Fruit fly (Drosophila melanogaster): ENCODE data around the gene CG13375.
A peak's percentile ranks its signal among the peaks of the same experiment; 100 is the strongest.

Gene CG13375

DNA sequence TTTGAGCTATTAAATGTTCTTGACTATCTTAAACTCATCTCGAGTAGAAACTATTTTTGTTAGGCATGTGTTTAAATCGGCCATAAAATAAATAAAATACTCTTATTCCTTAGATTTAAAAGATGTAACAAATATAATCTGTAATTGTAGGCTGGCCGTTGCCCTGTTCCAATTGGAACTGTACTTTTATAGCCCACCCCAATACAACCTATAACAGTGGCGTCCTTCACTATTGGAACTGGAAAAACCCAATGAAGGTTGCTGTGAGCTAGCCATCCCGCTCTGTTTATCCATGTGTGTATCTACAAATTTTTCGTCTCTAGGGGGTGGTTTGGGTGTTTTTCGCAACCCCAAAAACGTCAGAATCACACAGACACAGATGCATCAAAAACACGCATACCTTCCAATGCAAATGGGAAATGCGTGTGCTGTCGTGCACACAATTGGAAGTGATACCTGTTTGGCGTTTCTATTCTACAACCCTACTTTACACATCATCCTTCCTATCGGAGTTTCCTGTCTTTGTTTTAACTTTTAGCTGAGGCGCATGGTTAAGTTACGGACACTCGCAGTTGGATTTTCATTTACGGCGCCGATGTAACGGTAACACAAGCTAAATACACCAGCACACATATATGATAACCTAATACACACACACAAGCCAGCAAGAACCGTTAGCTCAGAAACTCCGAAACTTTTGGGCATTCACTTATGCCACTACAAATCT is 16.2 kb downstream of the CG13375 start (continued):
- TF ChIP-seq CG13894 (tag; optimal IDR thresholded peaks at IDR 0.05) (peak; percentile 30), CG17359 (tag; optimal IDR thresholded peaks at IDR 0.05) (peak; percentile 3), danr (GFP tag; IDR thresholded peaks at IDR 0.05) (no peak), CG6272 (GFP tag; IDR thresholded peaks at IDR 0.05) (no peak), prd (optimal IDR thresholded peaks at IDR 0.05) (no peak), prd (GFP tag; IDR thresholded peaks at IDR 0.05) (no peak), Oli (tag; optimal IDR thresholded peaks at IDR 0.05) (no peak), Neu2 (GFP tag; optimal IDR thresholded peaks at IDR 0.05; ENCODE audit: borderline replicate concordance) (no peak), sd (tag; optimal IDR thresholded peaks at IDR 0.05) (no peak), CG10321 (GFP tag; IDR thresholded peaks at IDR 0.05) (peak; percentile 78), Nf-YB (GFP tag; optimal IDR thresholded peaks at IDR 0.05) (no peak), zen2 (GFP tag; IDR thresholded peaks at IDR 0.05; ENCODE audit: partially characterized antibody) (no peak), CG4707 (GFP tag; optimal IDR thresholded peaks at IDR 0.05) (no peak), ken (GFP tag; IDR thresholded peaks at IDR 0.05) (no peak), Dfd (GFP tag; optimal IDR thresholded peaks at IDR 0.05) (no peak), sima (GFP tag; optimal IDR thresholded peaks at IDR 0.05) (no peak), CG12659 (GFP tag; optimal IDR thresholded peaks at IDR 0.05) (peak; percentile 23), nerfin-2 (GFP tag; IDR thresholded peaks at IDR 0.05; ENCODE audit: partially characterized antibody) (no peak), nerfin-1 (tag; optimal IDR thresholded peaks at IDR 0.05) (no peak), tx (GFP tag; optimal IDR thresholded peaks at IDR 0.05) (no peak), MESR4 (GFP tag; optimal IDR thresholded peaks at IDR 0.05) (no peak), klu (GFP tag; IDR thresholded peaks at IDR 0.05) (no peak), aop (GFP tag; IDR thresholded peaks at IDR 0.05) (no peak), tap (tag; optimal IDR thresholded peaks at IDR 0.05) (no peak), Bdp1 (GFP tag; optimal IDR thresholded peaks at IDR 0.05) (no peak), otp (GFP tag; IDR thresholded peaks at IDR 0.05) (no peak), CG13624 (GFP tag; optimal IDR thresholded peaks at IDR 0.05) (no peak), CG11504 (tag; optimal IDR thresholded peaks at IDR 0.05) (peak; percentile 11), Dll (GFP tag; IDR thresholded peaks at IDR 0.05; ENCODE audit: partially characterized antibody) (no peak), Opbp (GFP tag; IDR thresholded peaks at IDR 0.05; ENCODE audit: partially characterized antibody) (no peak), CG32767 (GFP tag; IDR thresholded peaks at IDR 0.05) (peak; percentile 68; the same call in 1 of the 2 replicates), onecut (GFP tag; IDR thresholded peaks at IDR 0.05) (no peak), sens (GFP tag) (peak; percentile 78), dmrt11E (tag; optimal IDR thresholded peaks at IDR 0.05) (no peak), Xrp1 (GFP tag; IDR thresholded peaks at IDR 0.05) (0 out of 2 replicates have a peak, but pooled peaks have one; percentile 17), HmgZ (tag; optimal IDR thresholded peaks at IDR 0.05) (no peak), Trl (optimal IDR thresholded peaks at IDR 0.05) (no peak), Trl (GFP tag; optimal IDR thresholded peaks at IDR 0.05) (no peak), CG18599 (GFP tag; optimal IDR thresholded peaks at IDR 0.05) (no peak), exex (tag; optimal IDR thresholded peaks at IDR 0.05) (no peak), chinmo (GFP tag; IDR thresholded peaks at IDR 0.05; ENCODE audit: partially characterized antibody) (no peak), yki (optimal IDR thresholded peaks at IDR 0.05) (no peak), ac (GFP tag; optimal IDR thresholded peaks at IDR 0.05) (no peak), Scr (GFP tag; IDR thresholded peaks at IDR 0.05; ENCODE audit: partially characterized antibody) (no peak), tgo (GFP tag; IDR thresholded peaks at IDR 0.05) (no peak), Hmr (GFP tag; optimal IDR thresholded peaks at IDR 0.05) (peak; percentile 40), Awh (GFP tag; IDR thresholded peaks at IDR 0.05) (no peak), CG4424 (GFP tag; optimal IDR thresholded peaks at IDR 0.05) (no peak), cato (GFP tag; optimal IDR thresholded peaks at IDR 0.05; ENCODE audit: borderline replicate concordance) (no peak), CG9817 (tag; optimal IDR thresholded peaks at IDR 0.05) (no peak)
